Fruit fly (Drosophila melanogaster): ENCODE results near the gene Prosalpha4T1.
A peak's percentile ranks its signal among the peaks of the same experiment; 100 is the strongest.

The Prosalpha4T1 gene

DNA sequence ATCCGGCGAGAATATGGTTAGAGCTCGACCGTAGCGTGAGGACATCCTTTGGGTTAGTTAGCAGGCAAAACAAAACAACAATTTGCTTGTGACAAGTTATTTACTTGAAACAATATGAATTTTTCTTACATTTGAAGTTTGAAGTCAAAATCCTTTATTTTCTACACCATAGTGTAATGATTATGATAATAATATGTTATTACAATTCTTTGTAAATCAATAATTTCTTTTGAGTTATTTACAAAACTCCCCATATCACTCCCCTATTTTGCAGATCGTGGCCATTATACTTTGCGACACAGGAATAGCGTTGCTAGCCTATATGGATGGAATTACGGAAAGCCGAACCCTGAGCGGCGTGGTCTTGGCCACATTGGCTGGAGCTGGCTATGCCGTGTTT, at the start of gene Prosalpha4T1:
TSS of gene Prosalpha4T1 (minus strand) at position 101 of the 400 bp plus-strand sequence.
- TF ChIP-seq usp (GFP tag; optimal IDR thresholded peaks at IDR 0.05) (no peak), EcR (GFP tag; optimal IDR thresholded peaks at IDR 0.05) (no peak), CG8478 (optimal IDR thresholded peaks at IDR 0.05) (no peak), psq (optimal IDR thresholded peaks at IDR 0.05) (no peak), Dll (optimal IDR thresholded peaks at IDR 0.05) (no peak), pan (optimal IDR thresholded peaks at IDR 0.05) (no peak)

dm6 chr3R:20796949-20797348, 48.1 kb upstream of the Prosalpha4T1 start:
- no peak for TF ChIP-seq usp (GFP tag; optimal IDR thresholded peaks at IDR 0.05)
- no peak for TF ChIP-seq psq (optimal IDR thresholded peaks at IDR 0.05)
- TF ChIP-seq pan (optimal IDR thresholded peaks at IDR 0.05) = no peak
- TF ChIP-seq CG8478 (optimal IDR thresholded peaks at IDR 0.05) = no peak
- TF ChIP-seq EcR (GFP tag; optimal IDR thresholded peaks at IDR 0.05) = no peak
- TF ChIP-seq Dll (optimal IDR thresholded peaks at IDR 0.05) = no peak

DNA sequence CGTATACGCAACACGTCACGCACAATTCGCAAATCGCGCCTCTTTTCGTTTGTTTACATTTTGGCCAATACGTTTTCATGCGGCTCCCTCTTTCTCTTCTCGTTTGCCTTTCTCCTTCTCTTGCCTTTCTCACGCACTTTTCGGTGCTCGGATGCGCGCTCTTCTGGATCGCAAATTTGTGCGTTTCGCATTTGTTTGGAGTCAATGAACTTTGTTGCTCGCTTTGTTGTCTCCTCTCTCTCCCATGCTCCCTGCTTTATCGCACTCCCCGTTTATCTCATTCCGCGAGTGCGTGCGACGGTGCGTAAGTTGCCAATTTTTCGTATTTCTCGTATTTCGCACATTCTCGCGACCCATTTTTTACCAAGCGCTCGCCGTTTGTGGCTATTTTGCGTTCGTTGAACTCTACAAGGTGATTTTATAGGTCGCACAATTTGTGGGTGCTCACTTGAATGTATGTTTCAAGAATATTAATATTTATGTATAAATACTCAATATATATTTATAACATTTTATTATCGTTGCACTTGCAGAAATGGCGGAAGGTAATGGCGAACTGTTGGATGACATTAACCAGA, 42.4 kb upstream of the Prosalpha4T1 start:
- peak; percentile 67 to 85 for TF ChIP-seq EcR (GFP tag; optimal IDR thresholded peaks at IDR 0.05)
- no peak for TF ChIP-seq CG8478 (optimal IDR thresholded peaks at IDR 0.05)
- no peak for TF ChIP-seq Dll (optimal IDR thresholded peaks at IDR 0.05)
- TF ChIP-seq psq (optimal IDR thresholded peaks at IDR 0.05) = no peak
- no peak for TF ChIP-seq pan (optimal IDR thresholded peaks at IDR 0.05)

DNA sequence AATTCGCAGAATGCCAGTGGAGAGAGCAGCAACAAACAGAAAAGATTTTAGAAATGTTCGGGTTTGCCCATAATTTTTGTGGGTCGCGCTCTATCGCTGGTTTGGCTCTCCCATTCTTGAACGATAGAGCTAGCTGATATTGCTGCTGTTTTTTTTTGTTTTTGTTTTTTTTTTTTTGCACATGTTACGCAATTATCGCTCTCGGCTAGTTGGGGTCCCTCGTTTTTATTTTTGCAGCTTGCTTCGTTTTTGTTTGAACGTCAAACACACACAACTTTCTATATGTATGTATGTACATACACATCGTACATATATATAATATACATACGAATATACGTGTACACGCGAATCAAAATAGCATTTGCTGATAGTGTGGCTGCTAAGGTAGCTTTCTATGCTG, 41.6 kb upstream of the Prosalpha4T1 start:
- TF ChIP-seq Dll (optimal IDR thresholded peaks at IDR 0.05) = no peak
- no peak for TF ChIP-seq CG8478 (optimal IDR thresholded peaks at IDR 0.05)
- no peak for TF ChIP-seq psq (optimal IDR thresholded peaks at IDR 0.05)
- no peak for TF ChIP-seq usp (GFP tag; optimal IDR thresholded peaks at IDR 0.05)
- TF ChIP-seq EcR (GFP tag; optimal IDR thresholded peaks at IDR 0.05) = no peak
- no peak for TF ChIP-seq pan (optimal IDR thresholded peaks at IDR 0.05)

dm6 chr3R:20788559-20788958, 39.7 kb upstream of the Prosalpha4T1 start:
- TF ChIP-seq pan (optimal IDR thresholded peaks at IDR 0.05) (no peak), Dll (optimal IDR thresholded peaks at IDR 0.05) (no peak), usp (GFP tag; optimal IDR thresholded peaks at IDR 0.05) (no peak), EcR (GFP tag; optimal IDR thresholded peaks at IDR 0.05) (no peak), CG8478 (optimal IDR thresholded peaks at IDR 0.05) (no peak), psq (optimal IDR thresholded peaks at IDR 0.05) (no peak)

- no peak for TF ChIP-seq usp (GFP tag; optimal IDR thresholded peaks at IDR 0.05)
- TF ChIP-seq psq (optimal IDR thresholded peaks at IDR 0.05) = no peak
- TF ChIP-seq pan (optimal IDR thresholded peaks at IDR 0.05) = no peak
- TF ChIP-seq CG8478 (optimal IDR thresholded peaks at IDR 0.05) = no peak
- TF ChIP-seq Dll (optimal IDR thresholded peaks at IDR 0.05) = peak; percentile 85
- TF ChIP-seq EcR (GFP tag; optimal IDR thresholded peaks at IDR 0.05) = peak in 1 of 2 experiments; percentile 17
These were observed 35.8 kb upstream of the Prosalpha4T1 start for dm6 chr3R:20784436-20785368.

dm6 chr3R:20783714-20784435, 35.0 kb upstream of the Prosalpha4T1 start:
- TF ChIP-seq pan (optimal IDR thresholded peaks at IDR 0.05) = no peak
- no peak for TF ChIP-seq psq (optimal IDR thresholded peaks at IDR 0.05)
- TF ChIP-seq CG8478 (optimal IDR thresholded peaks at IDR 0.05) = peak; percentile 70
- no peak for TF ChIP-seq usp (GFP tag; optimal IDR thresholded peaks at IDR 0.05)
- TF ChIP-seq EcR (GFP tag; optimal IDR thresholded peaks at IDR 0.05) = no peak
- peak; percentile 60 for TF ChIP-seq Dll (optimal IDR thresholded peaks at IDR 0.05)

dm6 chr3R:20782655-20783105, 33.8 kb upstream of the Prosalpha4T1 start:
- TF ChIP-seq usp (GFP tag; optimal IDR thresholded peaks at IDR 0.05) (no peak), psq (optimal IDR thresholded peaks at IDR 0.05) (no peak), Dll (optimal IDR thresholded peaks at IDR 0.05) (peak; percentile 99)

DNA sequence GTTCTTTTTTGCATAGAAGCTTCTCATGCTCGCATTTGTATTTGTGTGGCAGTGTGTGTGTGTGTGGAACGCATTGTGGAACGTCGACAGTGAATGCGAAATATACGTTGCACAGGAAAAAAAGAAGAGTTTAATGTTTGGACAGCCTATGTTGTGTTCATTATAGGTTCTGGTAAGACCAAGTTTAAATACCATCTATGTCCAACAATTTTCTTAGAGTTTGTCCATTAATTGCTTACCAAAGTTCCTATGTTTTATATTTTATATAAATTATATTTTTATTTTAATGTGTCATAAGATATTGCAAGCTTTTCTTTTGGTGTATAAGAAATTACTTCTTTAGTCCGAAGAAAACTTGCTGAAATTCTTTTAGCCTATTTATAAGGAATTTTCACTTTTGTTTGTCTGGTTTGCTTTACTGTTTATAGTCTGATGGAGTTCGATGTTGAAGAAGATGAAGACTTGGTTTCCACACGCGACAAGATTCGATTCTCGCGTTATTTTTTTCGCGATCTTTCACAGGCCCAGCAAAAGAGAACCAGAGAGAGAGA, 33.3 kb upstream of the Prosalpha4T1 start:
- TF ChIP-seq CG8478 (optimal IDR thresholded peaks at IDR 0.05) = no peak
- TF ChIP-seq EcR (GFP tag; optimal IDR thresholded peaks at IDR 0.05) = no peak
- no peak for TF ChIP-seq pan (optimal IDR thresholded peaks at IDR 0.05)

DNA sequence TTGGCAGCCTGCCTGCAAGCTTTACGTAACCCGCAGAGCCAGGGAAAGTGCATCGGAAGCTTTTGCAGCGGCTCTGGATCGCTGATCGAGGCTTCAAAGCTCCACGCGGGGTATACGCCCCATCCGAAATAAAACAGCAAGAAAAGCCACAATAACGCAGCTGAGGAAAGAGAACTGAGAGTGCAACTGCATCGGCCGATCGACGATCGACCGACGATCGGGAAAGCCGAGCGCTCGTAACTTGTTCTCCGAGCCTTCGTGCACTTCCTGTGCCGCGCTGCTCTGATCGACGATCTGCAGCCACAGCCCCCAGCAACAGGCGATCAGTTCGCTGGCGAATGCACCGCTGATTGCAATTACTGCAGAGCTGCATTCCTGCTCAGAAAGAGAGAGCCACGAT, 31.1 kb upstream of the Prosalpha4T1 start:
- TF ChIP-seq pan (optimal IDR thresholded peaks at IDR 0.05) = no peak
- peak; percentile 40 for TF ChIP-seq Dll (optimal IDR thresholded peaks at IDR 0.05)

- TF ChIP-seq CG8478 (optimal IDR thresholded peaks at IDR 0.05) (no peak), pan (optimal IDR thresholded peaks at IDR 0.05) (no peak), EcR (GFP tag; optimal IDR thresholded peaks at IDR 0.05) (no peak)
These were observed 30.7 kb upstream of the Prosalpha4T1 start for dm6 chr3R:20779545-20779944.
